Fruit fly (Drosophila melanogaster) whole organism, embryonic: ENCODE results near the gene SclA.

Experiments used
- Ada2b ChIP-seq: fragments of 200-800 bp; sonication (Bioruptor generic); IDR thresholded peaks from 2 replicates; pipeline ENCODE4 v1.3.6; 2022; ENCODE audit warnings: missing biosample characterization, missing genetic modification characterization
- Antp ChIP-seq: fragments of 200-800 bp; sonication (Bioruptor generic); optimal IDR thresholded peaks from 3 replicates; lab custom pipeline; 2016; ENCODE audit warnings: missing biosample characterization, missing genetic modification characterization
- BEAF-32 ChIP-seq: fragments of 200-800 bp; sonication (Bioruptor generic); optimal IDR thresholded peaks from 3 replicates; lab custom pipeline; 2017; ENCODE audit warnings: missing biosample characterization, missing genetic modification characterization, mild to moderate bottlenecking, moderate library complexity, missing genetic modification reagents
- CG10274 ChIP-seq: fragments of 200-800 bp; sonication (Bioruptor generic); optimal IDR thresholded peaks from 3 replicates; lab custom pipeline; 2017; ENCODE audit warnings: missing biosample characterization, mild to moderate bottlenecking, missing genetic modification characterization
- CG10979 ChIP-seq: fragments of 200-800 bp; sonication (Bioruptor generic); optimal IDR thresholded peaks from 2 replicates; lab custom pipeline; 2018; ENCODE audit warnings: missing biosample characterization, mild to moderate bottlenecking, missing genetic modification characterization, moderate library complexity
- CG11093 ChIP-seq: fragments of 200-800 bp; sonication (Bioruptor generic); IDR thresholded peaks from 3 replicates; pipeline ENCODE4 v1.3.6; 2022; ENCODE audit warnings: missing biosample characterization, missing genetic modification characterization
- CG11504 ChIP-seq: fragments of 200-800 bp; sonication (Bioruptor generic); optimal IDR thresholded peaks from 3 replicates; lab custom pipeline; 2019; ENCODE audit warnings: missing biosample characterization, mild to moderate bottlenecking, missing genetic modification characterization, moderate library complexity
- CG11696 ChIP-seq: fragments of 200-800 bp; sonication (Bioruptor generic); IDR thresholded peaks from 2 replicates; pipeline ENCODE4 v1.3.6; 2022; ENCODE audit warnings: missing biosample characterization, missing genetic modification characterization
- CG12071 ChIP-seq: fragments of 200-800 bp; sonication (Bioruptor generic); optimal IDR thresholded peaks from 3 replicates; lab custom pipeline; 2018; ENCODE audit warnings: missing biosample characterization, mild to moderate bottlenecking, missing genetic modification characterization
- CG12104 ChIP-seq: fragments of 200-800 bp; sonication (Bioruptor generic); optimal IDR thresholded peaks from 3 replicates; lab custom pipeline; 2016; ENCODE audit warnings: missing biosample characterization, missing genetic modification characterization
- CG13123 ChIP-seq: fragments of 200-800 bp; sonication (Bioruptor generic); optimal IDR thresholded peaks from 2 replicates; lab custom pipeline; 2016; ENCODE audit warnings: missing biosample characterization, missing genetic modification characterization
- CG13296 ChIP-seq: fragments of 200-800 bp; sonication (Bioruptor generic); optimal IDR thresholded peaks from 3 replicates; lab custom pipeline; 2018; ENCODE audit warnings: missing biosample characterization, mild to moderate bottlenecking, missing genetic modification characterization
- CG14014 ChIP-seq: fragments of 200-800 bp; sonication (Bioruptor generic); IDR thresholded peaks from 2 replicates; pipeline ENCODE4 v1.3.6; 2022; ENCODE audit warnings: missing biosample characterization, missing genetic modification characterization
- CG14965 ChIP-seq: fragments of 200-800 bp; sonication (Bioruptor generic); optimal IDR thresholded peaks from 2 replicates; lab custom pipeline; 2016; ENCODE audit warnings: missing biosample characterization, missing genetic modification characterization, borderline replicate concordance
- CG15073 ChIP-seq: fragments of 200-800 bp; sonication (Bioruptor generic); optimal IDR thresholded peaks from 2 replicates; lab custom pipeline; 2016; ENCODE audit warnings: missing biosample characterization, missing genetic modification characterization
- CG17612 ChIP-seq: fragments of 200-800 bp; sonication (Bioruptor generic); IDR thresholded peaks from 2 replicates; pipeline ENCODE4 v1.3.6; 2022; ENCODE audit warnings: missing biosample characterization, missing genetic modification characterization
- CG17802 ChIP-seq: fragments of 200-800 bp; sonication (Bioruptor generic); optimal IDR thresholded peaks from 2 replicates; lab custom pipeline; 2018; ENCODE audit warnings: missing biosample characterization, mild to moderate bottlenecking, missing genetic modification characterization, moderate library complexity
- CG18476 ChIP-seq: fragments of 200-800 bp; sonication (Bioruptor generic); optimal IDR thresholded peaks from 2 replicates; lab custom pipeline; 2016; ENCODE audit warnings: missing biosample characterization, mild to moderate bottlenecking, missing genetic modification characterization
- CG18619 ChIP-seq: fragments of 200-800 bp; sonication (Bioruptor generic); optimal IDR thresholded peaks from 3 replicates; lab custom pipeline; 2017; ENCODE audit warnings: missing biosample characterization, mild to moderate bottlenecking, missing genetic modification characterization
- CG2129 ChIP-seq: fragments of 200-800 bp; sonication (Bioruptor generic); IDR thresholded peaks from 2 replicates; pipeline ENCODE4 v1.3.6; 2022; ENCODE audit warnings: missing biosample characterization, missing genetic modification characterization; ENCODE audit not compliant: partially characterized antibody
- CG30403 ChIP-seq: fragments of 200-800 bp; sonication (Bioruptor generic); optimal IDR thresholded peaks from 3 replicates; lab custom pipeline; 2016; ENCODE audit warnings: missing biosample characterization, missing genetic modification characterization
- CG31224 ChIP-seq: fragments of 200-800 bp; sonication (Bioruptor generic); IDR thresholded peaks from 2 replicates; pipeline ENCODE4 v1.3.6; 2022; ENCODE audit warnings: missing biosample characterization, missing genetic modification characterization
- CG32532 ChIP-seq: fragments of 200-800 bp; sonication (Bioruptor generic); IDR thresholded peaks from 2 replicates; pipeline ENCODE4 v1.3.6; 2022; ENCODE audit warnings: missing biosample characterization, missing genetic modification characterization
- CG6654 ChIP-seq: fragments of 200-800 bp; sonication (Bioruptor generic); optimal IDR thresholded peaks from 2 replicates; lab custom pipeline; 2017; ENCODE audit warnings: missing biosample characterization, mild to moderate bottlenecking, missing genetic modification characterization
- CG7928 ChIP-seq: fragments of 200-800 bp; sonication (Bioruptor generic); optimal IDR thresholded peaks from 2 replicates; lab custom pipeline; 2017; ENCODE audit warnings: missing biosample characterization, mild to moderate bottlenecking, missing genetic modification characterization
- E2f1 ChIP-seq: fragments of 200-800 bp; sonication (Bioruptor generic); IDR thresholded peaks from 2 replicates; pipeline ENCODE4 v1.3.6; 2022; ENCODE audit warnings: missing biosample characterization, missing genetic modification characterization
- HLH4C ChIP-seq: fragments of 200-800 bp; sonication (Bioruptor generic); IDR thresholded peaks from 3 replicates; pipeline ENCODE4 v1.3.6; 2022; ENCODE audit warnings: missing biosample characterization, missing genetic modification characterization; ENCODE audit not compliant: partially characterized antibody
- Hr39 ChIP-seq: fragments of >200 bp; optimal IDR thresholded peaks from 2 replicates; lab custom pipeline; 2017
- Lhr ChIP-seq: fragments of 200-800 bp; sonication (Bioruptor generic); optimal IDR thresholded peaks from 3 replicates; lab custom pipeline; 2017; ENCODE audit warnings: mild to moderate bottlenecking, missing biosample characterization, missing genetic modification reagents, missing genetic modification characterization
- Oli ChIP-seq: fragments of 200-800 bp; sonication (Bioruptor generic); optimal IDR thresholded peaks from 2 replicates; lab custom pipeline; 2018; ENCODE audit warnings: missing biosample characterization, mild to moderate bottlenecking, missing genetic modification characterization, moderate library complexity
- Sin3A ChIP-seq: fragments of >200 bp; optimal IDR thresholded peaks from 2 replicates; lab custom pipeline; 2018
- Usf ChIP-seq: fragments of 200-800 bp; sonication (Bioruptor generic); optimal IDR thresholded peaks from 2 replicates; lab custom pipeline; 2017; ENCODE audit warnings: missing genotype, missing biosample characterization, missing genetic modification characterization
- Xbp1 ChIP-seq: fragments of 200-800 bp; sonication (Bioruptor generic); optimal IDR thresholded peaks from 3 replicates; lab custom pipeline; 2016; ENCODE audit warnings: missing biosample characterization, mild to moderate bottlenecking, missing genetic modification characterization
- aop ChIP-seq: fragments of 200-800 bp; sonication (Bioruptor generic); IDR thresholded peaks from 2 replicates; pipeline ENCODE4 v1.3.6; 2022; ENCODE audit warnings: missing biosample characterization, missing genetic modification characterization
- br ChIP-seq: fragments of >200 bp; optimal IDR thresholded peaks from 2 replicates; lab custom pipeline; 2017
- ci ChIP-seq: fragments of 200-800 bp; sonication (Bioruptor generic); IDR thresholded peaks from 3 replicates; pipeline ENCODE4 v1.3.6; 2022; ENCODE audit warnings: missing biosample characterization, missing genetic modification characterization
- ewg ChIP-seq: fragments of 200-800 bp; sonication (Bioruptor generic); optimal IDR thresholded peaks from 3 replicates; lab custom pipeline; 2017; ENCODE audit warnings: mild to moderate bottlenecking, missing biosample characterization, missing genetic modification reagents, missing genetic modification characterization
- grau ChIP-seq: fragments of 200-800 bp; optimal IDR thresholded peaks from 3 replicates; lab custom pipeline; 2019; ENCODE audit warnings: missing biosample characterization, mild to moderate bottlenecking, missing genetic modification characterization, moderate library complexity
- gro ChIP-seq: fragments of 200-800 bp; sonication (Bioruptor generic); optimal IDR thresholded peaks from 2 replicates; lab custom pipeline; 2016; ENCODE audit warnings: missing biosample characterization, missing genetic modification characterization
- ind ChIP-seq: fragments of 200-800 bp; sonication (Bioruptor generic); optimal IDR thresholded peaks from 3 replicates; lab custom pipeline; 2016; ENCODE audit warnings: missing biosample characterization, missing genetic modification characterization
- org-1 ChIP-seq: fragments of 200-800 bp; sonication (Bioruptor generic); optimal IDR thresholded peaks from 2 replicates; lab custom pipeline; 2017; ENCODE audit warnings: missing biosample characterization, missing genetic modification characterization
- pan ChIP-seq, 4 experiments: fragments of >200 bp in 3 of 4; fragments of 200-800 bp in 1 of 4; sonication (Bioruptor generic) in 1 of 4; optimal IDR thresholded peaks in 3 of 4; IDR thresholded peaks in 1 of 4; 2 replicates each; pipeline versions ENCODE4 v1.3.6 to Lab custom; 2017 to 2022; ENCODE audit warnings: missing biosample characterization in 2 of 4, missing genetic modification characterization in 2 of 4, mixed read lengths in 1 of 4
- pita ChIP-seq: fragments of 200-800 bp; sonication (Bioruptor generic); optimal IDR thresholded peaks from 2 replicates; lab custom pipeline; 2017; ENCODE audit warnings: missing biosample characterization, mild to moderate bottlenecking, missing genetic modification characterization
- row ChIP-seq: fragments of 200-800 bp; sonication (Bioruptor generic); IDR thresholded peaks from 3 replicates; pipeline ENCODE4 v1.3.6; 2022; ENCODE audit warnings: missing biosample characterization, missing genetic modification characterization
- sd ChIP-seq: fragments of 200-800 bp; sonication (Bioruptor generic); optimal IDR thresholded peaks from 3 replicates; lab custom pipeline; 2018; ENCODE audit warnings: missing biosample characterization, mild to moderate bottlenecking, missing genetic modification characterization, moderate library complexity
- sens-2 ChIP-seq: fragments of 200-800 bp; sonication (Bioruptor generic); IDR thresholded peaks from 2 replicates; pipeline ENCODE4 v1.3.6; 2022; ENCODE audit warnings: missing biosample characterization, missing genetic modification characterization
- sna ChIP-seq: fragments of 200-800 bp; sonication (Bioruptor generic); IDR thresholded peaks from 2 replicates; pipeline ENCODE4 v1.3.6; 2022; ENCODE audit warnings: missing biosample characterization, missing genetic modification characterization; ENCODE audit not compliant: partially characterized antibody
- sqz ChIP-seq: fragments of 200-800 bp; sonication (Bioruptor generic); optimal IDR thresholded peaks from 3 replicates; lab custom pipeline; 2018; ENCODE audit warnings: missing biosample characterization, mild to moderate bottlenecking, missing genetic modification characterization
- tll ChIP-seq, 2 experiments: fragments of 200-800 bp in 1 of 2; fragments of >200 bp in 1 of 2; sonication (Bioruptor generic) in 1 of 2; optimal IDR thresholded peaks; 2 replicates each; lab custom pipeline; 2017 to 2019; ENCODE audit warnings: missing biosample characterization in 2 of 2, missing genetic modification characterization in 2 of 2, mild to moderate bottlenecking in 1 of 2, moderate library complexity in 1 of 2
- tx ChIP-seq: fragments of 200-800 bp; sonication (Bioruptor generic); optimal IDR thresholded peaks from 2 replicates; lab custom pipeline; 2016; ENCODE audit warnings: missing biosample characterization, missing genetic modification characterization
- zen2 ChIP-seq: fragments of 200-800 bp; sonication (Bioruptor generic); IDR thresholded peaks from 3 replicates; pipeline ENCODE4 v1.3.6; 2022; ENCODE audit warnings: missing biosample characterization, missing genetic modification characterization; ENCODE audit not compliant: partially characterized antibody
- zfh2 ChIP-seq: fragments of 200-800 bp; sonication (Bioruptor generic); optimal IDR thresholded peaks from 2 replicates; lab custom pipeline; 2016; ENCODE audit warnings: missing biosample characterization, missing genetic modification characterization

Gene SclA

dm6 chr2L:16879288-16879687, 41.5 kb downstream of the SclA start, which contains the start of the genes CG32832, CG31743 and CG34313 (continued):
- TF ChIP-seq pita (GFP tag; lab: Kevin White, UChicago) = no peak
- no peak for TF ChIP-seq CG14014 (GFP tag; lab: Robert Waterston, UW)
- no peak for TF ChIP-seq CG15073
- peak; percentile 58 for TF ChIP-seq HLH4C
- no peak for TF ChIP-seq zfh2 (GFP tag; lab: Kevin White, UChicago)
- no peak for TF ChIP-seq Lhr (GFP tag; lab: Kevin White, UChicago)
- TF ChIP-seq CG11696 = no peak
- no peak for TF ChIP-seq CG31224
- TF ChIP-seq Xbp1 (GFP tag; lab: Kevin White, UChicago) = no peak
- TF ChIP-seq Usf (GFP tag; lab: Kevin White, UChicago) = no peak
- TF ChIP-seq CG18619 (GFP tag; lab: Kevin White, UChicago) = no peak
- no peak for TF ChIP-seq CG32532 (GFP tag; lab: Robert Waterston, UW)
- no peak for TF ChIP-seq E2f1
- peak; percentile 77 for TF ChIP-seq sna (GFP tag; lab: Robert Waterston, UW)
- no peak for TF ChIP-seq ewg
- no peak for TF ChIP-seq sd (tag; lab: Kevin White, UChicago)
- TF ChIP-seq ind (GFP tag; lab: Kevin White, UChicago) = no peak
- no peak for TF ChIP-seq CG13296
- TF ChIP-seq CG2129 (GFP tag; lab: Robert Waterston, UW) = peak; percentile 28
- TF ChIP-seq CG30403 (GFP tag; lab: Kevin White, UChicago) = no peak
- no peak for TF ChIP-seq sens-2 (GFP tag; lab: Robert Waterston, UW)
- TF ChIP-seq Ada2b (GFP tag; lab: Robert Waterston, UW) = no peak
- TF ChIP-seq CG7928 (GFP tag; lab: Kevin White, UChicago) = no peak
- TF ChIP-seq CG12104 (GFP tag; lab: Kevin White, UChicago) = no peak
- TF ChIP-seq ci (GFP tag; lab: Robert Waterston, UW) = peak; percentile 39; the same call in 1 of the 3 replicates
- TF ChIP-seq br (lab: Kevin White, UChicago) = no peak
- TF ChIP-seq pan (optimal IDR thresholded peaks at IDR 0.05; lab: Kevin White, UChicago) = no peak
- no peak for TF ChIP-seq pan (GFP tag; optimal IDR thresholded peaks at IDR 0.05 in 1 of 2, IDR thresholded peaks at IDR 0.05 in 1 of 2)
- no peak for TF ChIP-seq CG12071 (GFP tag; lab: Kevin White, UChicago)
- no peak for TF ChIP-seq CG11093 (GFP tag; lab: Robert Waterston, UW)
- no peak for TF ChIP-seq tx (GFP tag; lab: Kevin White, UChicago)
- no peak for TF ChIP-seq CG10274 (GFP tag; lab: Kevin White, UChicago)
- no peak for TF ChIP-seq Hr39 (lab: Kevin White, UChicago)
- no peak for TF ChIP-seq CG17612 (GFP tag; lab: Robert Waterston, UW)
- TF ChIP-seq CG10979 = no peak
- TF ChIP-seq Antp (GFP tag; lab: Kevin White, UChicago) = no peak
- no peak for TF ChIP-seq CG18476 (GFP tag; lab: Kevin White, UChicago)
- TF ChIP-seq Oli = no peak
- TF ChIP-seq CG13123 (GFP tag; lab: Kevin White, UChicago) = no peak
- no peak for TF ChIP-seq CG17802 (tag; lab: Kevin White, UChicago)
- peak; percentile 85 for TF ChIP-seq BEAF-32 (GFP tag; lab: Kevin White, UChicago)
- no peak for TF ChIP-seq row (GFP tag; lab: Robert Waterston, UW)
- no peak for TF ChIP-seq sqz (GFP tag; lab: Kevin White, UChicago)
- TF ChIP-seq CG14965 (GFP tag; lab: Kevin White, UChicago) = no peak
- TF ChIP-seq org-1 = no peak
- TF ChIP-seq gro = no peak
- peak; percentile 64; the same call in 1 of the 3 replicates for TF ChIP-seq zen2
- TF ChIP-seq Sin3A (lab: Kevin White, UChicago) = peak; percentile 9
- no peak for TF ChIP-seq aop
- no peak for TF ChIP-seq grau (tag; lab: Kevin White, UChicago)
- no peak for TF ChIP-seq tll (GFP tag; optimal IDR thresholded peaks at IDR 0.05; lab: Kevin White, UChicago)
- TF ChIP-seq CG11504 (tag; lab: Kevin White, UChicago) = no peak
- no peak for TF ChIP-seq CG6654 (GFP tag; lab: Kevin White, UChicago)
